Worm (Caenorhabditis elegans) whole organism, young adult: ENCODE results near the gene C08E8.9.

Source experiments
- F57A8.1 ChIP-seq: fragments of 200-800 bp; sonication (Bioruptor generic); optimal IDR thresholded peaks from 2 replicates; lab custom pipeline; 2018; ENCODE audit warnings: mild to moderate bottlenecking, missing genetic modification characterization, moderate library complexity, missing compliant biosample characterization
- T26A5.8 ChIP-seq: sonication (generic microtip); optimal IDR thresholded peaks from 2 replicates; lab custom pipeline; 2016; ENCODE audit warnings: missing genetic modification characterization, missing compliant biosample characterization
- ceh-100 ChIP-seq: fragments of 200-800 bp; sonication (Bioruptor generic); IDR thresholded peaks from 2 replicates; pipeline ENCODE4 v1.3.6; 2022; ENCODE audit warnings: missing genetic modification reagents, missing genetic modification characterization, missing compliant biosample characterization
- dpl-1 ChIP-seq: fragments of 150-350 bp; optimal IDR thresholded peaks from 2 replicates; lab custom pipeline; 2014; ENCODE audit warnings: missing biosample characterization, missing genetic modification reagents, missing genetic modification characterization
- rcor-1 ChIP-seq: fragments of 200-800 bp; sonication (Bioruptor generic); IDR thresholded peaks from 2 replicates; pipeline ENCODE4 v1.3.6; 2022; ENCODE audit warnings: missing genetic modification reagents, missing genetic modification characterization, missing compliant biosample characterization
- snpc-1.3 ChIP-seq: sonication (generic microtip); optimal IDR thresholded peaks from 2 replicates; lab custom pipeline; 2017; ENCODE audit warnings: missing genetic modification characterization, mild to moderate bottlenecking, missing compliant biosample characterization, antibody characterized with exemption, moderate library complexity, missing genotype, missing genetic modification reagents; ENCODE audit not compliant: insufficient read depth
- sptf-2 ChIP-seq: fragments of 200-800 bp; sonication (Bioruptor generic); optimal IDR thresholded peaks from 2 replicates; lab custom pipeline; 2018; ENCODE audit warnings: mild to moderate bottlenecking, missing genetic modification characterization, missing compliant biosample characterization
- unc-62 ChIP-seq: fragments of 150-350 bp; optimal IDR thresholded peaks from 2 replicates; lab custom pipeline; 2014; ENCODE audit warnings: missing biosample characterization, missing genetic modification reagents, missing genetic modification characterization

DNA sequence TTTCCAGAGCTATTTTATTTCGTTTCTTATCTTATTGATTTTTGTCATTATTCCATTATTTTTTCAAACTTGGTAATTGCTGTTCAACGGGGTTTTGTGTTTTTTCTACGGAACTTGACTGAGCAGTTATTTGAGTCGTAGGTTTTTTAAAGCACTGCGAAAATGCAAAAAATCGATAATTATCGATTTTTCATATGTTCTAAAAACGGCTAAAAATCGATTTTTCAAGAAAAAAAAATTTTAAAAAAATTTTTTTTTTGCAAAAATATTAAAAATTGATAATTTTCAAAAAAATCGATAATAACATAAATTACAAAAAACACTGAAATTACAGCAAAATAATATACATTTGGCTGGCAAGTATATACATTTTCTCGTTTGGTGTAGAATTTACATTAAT is 10.9 kb downstream of the C08E8.9 start:
- no peak for TF ChIP-seq F57A8.1 (GFP tag; lab: Kevin White, UChicago)
- no peak for TF ChIP-seq T26A5.8 (tag; lab: Kevin White, UChicago)
- TF ChIP-seq unc-62 (GFP tag; lab: Kevin White, UChicago) = no peak
- no peak for TF ChIP-seq ceh-100 (GFP tag; lab: Robert Waterston, UW)
- TF ChIP-seq snpc-1.3 (tag; lab: Kevin White, UChicago) = no peak
- no peak for TF ChIP-seq dpl-1 (GFP tag; lab: Kevin White, UChicago)
- TF ChIP-seq rcor-1 (GFP tag; lab: Robert Waterston, UW) = no peak
- no peak for TF ChIP-seq sptf-2
